Worm (Caenorhabditis elegans): Measurements from ENCODE around the gene nmur-3.

nmur-3 gene

ce11 chrX:4469297-4469816 is 3.0 kb downstream of the nmur-3 start, which contains the start of gene asb-2:
Gene asb-2, plus strand, starts transcription at chrX:4469766.
- TF ChIP-seq ref-2 (tag; optimal IDR thresholded peaks at IDR 0.05) (no peak), elt-4 (tag; optimal IDR thresholded peaks at IDR 0.05) (no peak), pha-4 (tag; optimal IDR thresholded peaks at IDR 0.05) (no peak), tbx-2 (tag; optimal IDR thresholded peaks at IDR 0.05) (peak; percentile 49), dmd-4 (tag; optimal IDR thresholded peaks at IDR 0.05; ENCODE audit: borderline replicate concordance) (no peak), npax-4 (tag; optimal IDR thresholded peaks at IDR 0.05) (no peak), madf-2 (tag; optimal IDR thresholded peaks at IDR 0.05) (no peak), fkh-6 (tag; optimal IDR thresholded peaks at IDR 0.05) (no peak), F13H6.1 (tag; optimal IDR thresholded peaks at IDR 0.05) (no peak), sdc-2 (tag; optimal IDR thresholded peaks at IDR 0.05) (peak; percentile 49), pros-1 (tag; optimal IDR thresholded peaks at IDR 0.05) (peak; percentile 26), ceh-31 (tag; optimal IDR thresholded peaks at IDR 0.05) (peak; percentile 17), pha-2 (tag; optimal IDR thresholded peaks at IDR 0.05) (no peak), sox-4 (tag; optimal IDR thresholded peaks at IDR 0.05) (no peak), nhr-11 (tag; optimal IDR thresholded peaks at IDR 0.05) (no peak), ceh-14 (tag; optimal IDR thresholded peaks at IDR 0.05) (no peak), lim-6 (tag; optimal IDR thresholded peaks at IDR 0.05) (no peak), ceh-2 (tag; optimal IDR thresholded peaks at IDR 0.05) (no peak), ceh-19 (GFP tag; optimal IDR thresholded peaks at IDR 0.05) (no peak), ceh-34 (tag; optimal IDR thresholded peaks at IDR 0.05) (no peak), gmeb-2 (tag; optimal IDR thresholded peaks at IDR 0.05) (no peak), hlh-15 (tag; optimal IDR thresholded peaks at IDR 0.05) (no peak), fkh-10 (GFP tag; optimal IDR thresholded peaks at IDR 0.05) (no peak), ttx-3 (tag; optimal IDR thresholded peaks at IDR 0.05) (no peak), che-1 (tag; optimal IDR thresholded peaks at IDR 0.05) (no peak), nfya-1 (tag; optimal IDR thresholded peaks at IDR 0.05) (peak; percentile 88), dve-1 (tag; optimal IDR thresholded peaks at IDR 0.05) (peak; percentile 57), syd-9 (tag; optimal IDR thresholded peaks at IDR 0.05) (no peak), eyg-1 (tag; optimal IDR thresholded peaks at IDR 0.05) (no peak), ceh-6 (GFP tag; optimal IDR thresholded peaks at IDR 0.05) (no peak), hlh-30 (tag; optimal IDR thresholded peaks at IDR 0.05; ENCODE audit: insufficient read depth) (peak; percentile 6), odd-2 (tag; optimal IDR thresholded peaks at IDR 0.05) (no peak), unc-3 (GFP tag; conservative IDR thresholded peaks at IDR 0.05) (no peak), unc-3 (tag; optimal IDR thresholded peaks at IDR 0.05) (no peak), ceh-22 (tag; optimal IDR thresholded peaks at IDR 0.05) (no peak), ceh-18 (tag; optimal IDR thresholded peaks at IDR 0.05) (peak; percentile 47), Y22D7AL.16 (tag; optimal IDR thresholded peaks at IDR 0.05) (no peak), C38D4.7 (GFP tag; optimal IDR thresholded peaks at IDR 0.05) (no peak), nhr-232 (tag; optimal IDR thresholded peaks at IDR 0.05) (no peak), pax-1 (tag; optimal IDR thresholded peaks at IDR 0.05) (peak; percentile 22), sox-2 (GFP tag; IDR thresholded peaks at IDR 0.05) (no peak), hlh-6 (tag; optimal IDR thresholded peaks at IDR 0.05) (no peak), ets-4 (tag; optimal IDR thresholded peaks at IDR 0.05) (no peak), unc-42 (tag; optimal IDR thresholded peaks at IDR 0.05) (peak; percentile 8), pqm-1 (tag; optimal IDR thresholded peaks at IDR 0.05) (no peak), tbx-7 (tag; optimal IDR thresholded peaks at IDR 0.05) (no peak), ceh-30 (tag; optimal IDR thresholded peaks at IDR 0.05) (no peak), fax-1 (tag; optimal IDR thresholded peaks at IDR 0.05) (no peak), ceh-48 (tag; optimal IDR thresholded peaks at IDR 0.05) (no peak), ceh-45 (GFP tag; IDR thresholded peaks at IDR 0.05) (no peak), C08G9.2 (tag; optimal IDR thresholded peaks at IDR 0.05) (no peak), mec-3 (tag; optimal IDR thresholded peaks at IDR 0.05; ENCODE audit: borderline replicate concordance) (no peak), ahr-1 (tag; optimal IDR thresholded peaks at IDR 0.05) (no peak), K02D7.2 (tag; optimal IDR thresholded peaks at IDR 0.05) (no peak)
